Fruit fly (Drosophila melanogaster): Measurements from ENCODE around the gene CG14072.

The CG14072 gene

dm6 chr2L:10986138-10986537 is 49.7 kb downstream of the CG14072 start:
- no peak for TF ChIP-seq EcR (GFP tag; optimal IDR thresholded peaks at IDR 0.05)
- TF ChIP-seq CG12605 (GFP tag; IDR thresholded peaks at IDR 0.05), result no peak
- TF ChIP-seq CG17806 (tag; optimal IDR thresholded peaks at IDR 0.05), result peak; percentile 6
- no peak for TF ChIP-seq Pif1B (GFP tag; optimal IDR thresholded peaks at IDR 0.05)
- TF ChIP-seq CG4496 (GFP tag; IDR thresholded peaks at IDR 0.05), result peak; percentile 52; the same call in 2 of the 3 replicates
- TF ChIP-seq CG10348 (GFP tag; IDR thresholded peaks at IDR 0.05), result no peak
- TF ChIP-seq fd96Ca (GFP tag; IDR thresholded peaks at IDR 0.05), result no peak
- no peak for TF ChIP-seq CG14655 (GFP tag; optimal IDR thresholded peaks at IDR 0.05)
- TF ChIP-seq CG8159 (tag; optimal IDR thresholded peaks at IDR 0.05), result no peak
- TF ChIP-seq CG34367 (tag; optimal IDR thresholded peaks at IDR 0.05), result no peak
- no peak for TF ChIP-seq Snoo (tag; optimal IDR thresholded peaks at IDR 0.05)
- no peak for TF ChIP-seq CG13204 (GFP tag; optimal IDR thresholded peaks at IDR 0.05)
- no peak for TF ChIP-seq gl (tag; optimal IDR thresholded peaks at IDR 0.05)
- peak; percentile 46 for TF ChIP-seq CG32121 (GFP tag; IDR thresholded peaks at IDR 0.05)
- no peak for TF ChIP-seq CG9948 (tag; optimal IDR thresholded peaks at IDR 0.05)
- no peak for TF ChIP-seq rn (GFP tag; IDR thresholded peaks at IDR 0.05)
- TF ChIP-seq CG15710 (tag; optimal IDR thresholded peaks at IDR 0.05), result no peak
- TF ChIP-seq D1 (tag; optimal IDR thresholded peaks at IDR 0.05), result no peak
- peak; percentile 70 for TF ChIP-seq Ets98B (GFP tag; IDR thresholded peaks at IDR 0.05)
- TF ChIP-seq Pif1A (GFP tag; optimal IDR thresholded peaks at IDR 0.05), result no peak
- TF ChIP-seq CG8301 (tag; optimal IDR thresholded peaks at IDR 0.05), result no peak

- TF ChIP-seq CG15710 (tag; optimal IDR thresholded peaks at IDR 0.05) (peak; percentile 85), CG8301 (tag; optimal IDR thresholded peaks at IDR 0.05) (no peak), CG9948 (tag; optimal IDR thresholded peaks at IDR 0.05) (peak; percentile 74), CG12605 (GFP tag; IDR thresholded peaks at IDR 0.05) (no peak), CG32121 (GFP tag; IDR thresholded peaks at IDR 0.05) (no peak), Ets98B (GFP tag; IDR thresholded peaks at IDR 0.05) (no peak), CG13204 (GFP tag; optimal IDR thresholded peaks at IDR 0.05) (no peak), gl (tag; optimal IDR thresholded peaks at IDR 0.05) (no peak), Pif1A (GFP tag; optimal IDR thresholded peaks at IDR 0.05) (no peak), CG10348 (GFP tag; IDR thresholded peaks at IDR 0.05) (no peak; the same call in 1 of the 2 replicates), D1 (tag; optimal IDR thresholded peaks at IDR 0.05) (no peak), EcR (GFP tag; optimal IDR thresholded peaks at IDR 0.05) (no peak), CG34367 (tag; optimal IDR thresholded peaks at IDR 0.05) (peak; percentile 70), Snoo (tag; optimal IDR thresholded peaks at IDR 0.05) (peak; percentile 55), CG8159 (tag; optimal IDR thresholded peaks at IDR 0.05) (no peak)
Measured at dm6 chr2L:10987370-10987853, 51.0 kb downstream of the CG14072 start, which contains the start of the genes piwi and CG12253. Gene piwi, minus strand, starts transcription at chr2L:10987420. Gene CG12253, plus strand, starts transcription at chr2L:10987806.

All from whole organism, pupa.